Worm (Caenorhabditis elegans) whole organism, late embryonic: ENCODE measurements around the gene F14D7.18.

ENCODE experiments used
- Y22D7AL.16 ChIP-seq: sonication (generic microtip); optimal IDR thresholded peaks from 2 replicates; lab custom pipeline; 2016; ENCODE audit warnings: missing genetic modification characterization, missing compliant biosample characterization
- ceh-19 ChIP-seq: fragments of 200-800 bp; sonication (Bioruptor generic); optimal IDR thresholded peaks from 2 replicates; lab custom pipeline; 2018; ENCODE audit warnings: mild to moderate bottlenecking, missing genetic modification characterization, missing compliant biosample characterization
- nhr-11 ChIP-seq: fragments of 150-350 bp; optimal IDR thresholded peaks from 2 replicates; lab custom pipeline; 2014; ENCODE audit warnings: missing biosample characterization, missing genetic modification characterization
- pag-3 ChIP-seq: sonication (generic microtip); optimal IDR thresholded peaks from 2 replicates; lab custom pipeline; 2016; ENCODE audit warnings: missing compliant biosample characterization, missing genetic modification characterization, borderline replicate concordance
- pha-4 ChIP-seq: fragments of 150-350 bp; optimal IDR thresholded peaks from 2 replicates; lab custom pipeline; 2018; ENCODE audit warnings: missing biosample characterization, missing genetic modification reagents, missing genetic modification characterization
- sox-2 ChIP-seq: fragments of 200-800 bp; sonication (Bioruptor generic); IDR thresholded peaks from 2 replicates; pipeline ENCODE4 v1.3.6; 2022; ENCODE audit warnings: missing genetic modification reagents, missing genetic modification characterization, missing compliant biosample characterization
- sox-4 ChIP-seq: sonication (generic microtip); optimal IDR thresholded peaks from 2 replicates; lab custom pipeline; 2017; ENCODE audit warnings: mild to moderate bottlenecking, missing genetic modification characterization, inconsistent platforms, missing compliant biosample characterization
- tbx-2 ChIP-seq: sonication (generic microtip); optimal IDR thresholded peaks from 2 replicates; lab custom pipeline; 2016; ENCODE audit warnings: missing genetic modification characterization, missing compliant biosample characterization
- unc-55 ChIP-seq: sonication (generic microtip); optimal IDR thresholded peaks from 2 replicates; lab custom pipeline; 2017; ENCODE audit warnings: missing biosample characterization, missing genetic modification reagents, missing genetic modification characterization

DNA sequence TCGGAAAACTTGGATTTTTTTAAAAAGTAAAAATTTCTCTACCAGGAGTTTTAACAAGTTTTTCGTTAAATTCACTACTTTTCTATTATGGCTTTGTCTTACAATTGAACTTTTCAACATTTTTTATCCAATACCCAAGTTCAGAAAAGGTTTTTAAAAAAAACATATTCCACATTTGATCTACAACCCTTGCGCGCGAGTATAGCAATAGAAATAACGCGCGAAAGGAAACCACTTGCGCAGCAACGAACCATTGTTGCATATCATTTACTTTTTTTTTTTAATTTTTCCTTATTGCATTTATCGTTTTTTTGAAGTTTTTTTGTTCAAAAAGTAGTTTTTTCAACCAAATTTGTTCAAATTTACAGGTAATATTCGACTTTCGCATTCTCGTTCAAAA lies 4.7 kb downstream of the F14D7.18 start, which contains the start of gene F40G12.11:
- TF ChIP-seq tbx-2 (no peak), pha-4 (tag; lab: Kevin White, UChicago) (no peak), ceh-19 (GFP tag; lab: Kevin White, UChicago) (no peak), unc-55 (no peak), sox-4 (tag; lab: Kevin White, UChicago) (no peak), Y22D7AL.16 (no peak), sox-2 (GFP tag; lab: Robert Waterston, UW) (no peak), nhr-11 (no peak), pag-3 (tag; lab: Kevin White, UChicago) (no peak)
